Worm (Caenorhabditis elegans): ENCODE results near the gene sam-4.

- TF ChIP-seq ama-1 (optimal IDR thresholded peaks at IDR 0.05): no peak
- TF ChIP-seq pqm-1 (tag; optimal IDR thresholded peaks at IDR 0.05): no peak
- no peak for TF ChIP-seq pha-4 (tag; optimal IDR thresholded peaks at IDR 0.05)
- no peak for TF ChIP-seq nhr-11 (tag; optimal IDR thresholded peaks at IDR 0.05)
- no peak for TF ChIP-seq snpc-4 (tag; optimal IDR thresholded peaks at IDR 0.05)
- no peak for TF ChIP-seq R02D3.7 (tag; optimal IDR thresholded peaks at IDR 0.05)
Measured at ce11 chrII:5603194-5603593, 45.9 kb downstream of the sam-4 start, which contains the start of gene C17G10.6.

Data from whole organism, L3 larva.